Fruit fly (Drosophila melanogaster): ENCODE results near the gene CAH8.

DNA sequence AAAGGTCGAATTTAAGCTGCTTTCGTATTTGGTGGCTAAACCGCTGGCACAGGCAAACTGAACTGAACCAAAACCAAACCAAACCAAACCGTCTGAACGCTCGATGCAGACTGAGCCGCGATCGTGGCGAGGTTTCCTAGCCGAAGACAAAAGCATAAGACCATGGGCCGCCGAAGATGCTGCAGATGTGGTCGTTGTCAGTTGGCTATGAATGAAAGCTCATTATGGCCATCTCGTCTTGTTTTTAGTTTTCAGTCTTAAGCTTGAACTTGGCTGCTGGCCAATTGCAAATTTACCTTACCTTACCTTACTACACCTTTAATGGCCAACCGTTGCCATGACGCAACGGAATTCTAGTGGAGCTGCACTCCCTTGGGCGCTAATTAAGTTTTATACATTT is 46.5 kb upstream of the CAH8 start, which contains the start of gene CG13847:
- TF ChIP-seq Gsc (GFP tag; IDR thresholded peaks at IDR 0.05) (no peak), Hr3 (GFP tag; optimal IDR thresholded peaks at IDR 0.05) (no peak), lab (GFP tag; optimal IDR thresholded peaks at IDR 0.05) (no peak), usp (GFP tag; optimal IDR thresholded peaks at IDR 0.05) (no peak), CG2199 (GFP tag; IDR thresholded peaks at IDR 0.05) (no peak), HLHmδ (GFP tag; optimal IDR thresholded peaks at IDR 0.05) (no peak), ERR (GFP tag; optimal IDR thresholded peaks at IDR 0.05) (no peak), CG8478 (optimal IDR thresholded peaks at IDR 0.05) (no peak), CG4617 (GFP tag; optimal IDR thresholded peaks at IDR 0.05; ENCODE audit: borderline replicate concordance) (no peak), klu (GFP tag; IDR thresholded peaks at IDR 0.05) (no peak)

All from whole organism, embryonic.